Fruit fly (Drosophila melanogaster) whole organism, embryonic: ENCODE data around the gene natalisin.
A peak's percentile ranks its signal among the peaks of the same experiment; 100 is the strongest.

Experiments used
- Abd-B ChIP-seq: fragments of 200-800 bp; sonication (Bioruptor generic); optimal IDR thresholded peaks from 2 replicates; lab custom pipeline; 2018; ENCODE audit warnings: missing biosample characterization, mild to moderate bottlenecking, missing genetic modification characterization, moderate library complexity
- Blimp-1 ChIP-seq: fragments of 200-800 bp; sonication (Bioruptor generic); optimal IDR thresholded peaks from 3 replicates; lab custom pipeline; 2018; ENCODE audit warnings: missing biosample characterization, missing genetic modification characterization, mild to moderate bottlenecking, moderate library complexity, missing genetic modification reagents
- CG10321 ChIP-seq: fragments of 200-800 bp; sonication (Bioruptor generic); IDR thresholded peaks from 2 replicates; pipeline ENCODE4 v1.3.6; 2022; ENCODE audit warnings: missing biosample characterization, missing genetic modification characterization
- CG10979 ChIP-seq: fragments of 200-800 bp; sonication (Bioruptor generic); optimal IDR thresholded peaks from 2 replicates; lab custom pipeline; 2018; ENCODE audit warnings: missing biosample characterization, mild to moderate bottlenecking, missing genetic modification characterization, moderate library complexity
- CG11504 ChIP-seq: fragments of 200-800 bp; sonication (Bioruptor generic); optimal IDR thresholded peaks from 3 replicates; lab custom pipeline; 2019; ENCODE audit warnings: missing biosample characterization, mild to moderate bottlenecking, missing genetic modification characterization, moderate library complexity
- CG12219 ChIP-seq: fragments of 200-800 bp; sonication (Bioruptor generic); optimal IDR thresholded peaks from 3 replicates; lab custom pipeline; 2018; ENCODE audit warnings: missing biosample characterization, mild to moderate bottlenecking, missing genetic modification characterization
- CG15269 ChIP-seq: fragments of 200-800 bp; sonication (Bioruptor generic); optimal IDR thresholded peaks from 2 replicates; lab custom pipeline; 2018; ENCODE audit warnings: missing biosample characterization, mild to moderate bottlenecking, missing genetic modification characterization, moderate library complexity
- CG15601 ChIP-seq: fragments of 200-800 bp; sonication (Bioruptor generic); optimal IDR thresholded peaks from 3 replicates; lab custom pipeline; 2019; ENCODE audit warnings: missing biosample characterization, mild to moderate bottlenecking, missing genetic modification characterization, moderate library complexity
- CG2129 ChIP-seq: fragments of 200-800 bp; sonication (Bioruptor generic); IDR thresholded peaks from 2 replicates; pipeline ENCODE4 v1.3.6; 2022; ENCODE audit warnings: missing biosample characterization, missing genetic modification characterization; ENCODE audit not compliant: partially characterized antibody
- CG4404 ChIP-seq: fragments of 200-800 bp; sonication (Bioruptor generic); IDR thresholded peaks from 2 replicates; pipeline ENCODE4 v1.3.6; 2022; ENCODE audit warnings: missing biosample characterization, missing genetic modification characterization
- CG5180 ChIP-seq: fragments of 200-800 bp; sonication (Bioruptor generic); optimal IDR thresholded peaks from 3 replicates; lab custom pipeline; 2017; ENCODE audit warnings: missing biosample characterization, missing genetic modification characterization, mild to moderate bottlenecking, moderate library complexity, missing genetic modification reagents
- CG8281 ChIP-seq: fragments of 200-800 bp; sonication (Bioruptor generic); optimal IDR thresholded peaks from 2 replicates; lab custom pipeline; 2018; ENCODE audit warnings: missing biosample characterization, mild to moderate bottlenecking, missing genetic modification characterization, moderate library complexity
- CG9215 ChIP-seq: fragments of 200-800 bp; sonication (Bioruptor generic); IDR thresholded peaks from 2 replicates; pipeline ENCODE4 v1.3.6; 2022; ENCODE audit warnings: missing biosample characterization, missing genetic modification characterization
- CG9437 ChIP-seq: fragments of 200-800 bp; sonication (Bioruptor generic); optimal IDR thresholded peaks from 2 replicates; lab custom pipeline; 2018; ENCODE audit warnings: missing biosample characterization, mild to moderate bottlenecking, missing genetic modification characterization
- Ets65A ChIP-seq: fragments of 200-800 bp; sonication (Bioruptor generic); peaks from one replicate; lab custom pipeline; 2016; ENCODE audit warnings: missing biosample characterization, missing genetic modification characterization
- Med ChIP-seq: fragments of 200-800 bp; sonication (Bioruptor generic); peaks from one replicate; lab custom pipeline; 2016; ENCODE audit warnings: missing biosample characterization, missing genetic modification characterization, mild to moderate bottlenecking, inconsistent platforms, moderate library complexity
- abd-A ChIP-seq: fragments of 200-800 bp; sonication (Bioruptor generic); optimal IDR thresholded peaks from 3 replicates; lab custom pipeline; 2019; ENCODE audit warnings: missing biosample characterization, mild to moderate bottlenecking, missing genetic modification characterization, moderate library complexity
- ara ChIP-seq: fragments of 200-800 bp; sonication (Bioruptor generic); IDR thresholded peaks from 2 replicates; pipeline ENCODE4 v1.3.6; 2022; ENCODE audit warnings: missing biosample characterization, missing genetic modification characterization
- bcd ChIP-seq: fragments of 200-800 bp; sonication (Bioruptor generic); optimal IDR thresholded peaks from 2 replicates; lab custom pipeline; 2017; ENCODE audit warnings: missing biosample characterization, mild to moderate bottlenecking, missing genetic modification characterization
- cas ChIP-seq: fragments of 200-800 bp; sonication (Bioruptor generic); IDR thresholded peaks from 2 replicates; pipeline ENCODE4 v1.3.6; 2022; ENCODE audit warnings: missing biosample characterization, missing genetic modification characterization
- cg ChIP-seq: fragments of 200-800 bp; sonication (Bioruptor generic); optimal IDR thresholded peaks from 3 replicates; lab custom pipeline; 2019; ENCODE audit warnings: missing biosample characterization, mild to moderate bottlenecking, missing genetic modification characterization, moderate library complexity
- ci ChIP-seq: fragments of 200-800 bp; sonication (Bioruptor generic); IDR thresholded peaks from 3 replicates; pipeline ENCODE4 v1.3.6; 2022; ENCODE audit warnings: missing biosample characterization, missing genetic modification characterization
- fd64A ChIP-seq: fragments of 200-800 bp; sonication (Bioruptor generic); optimal IDR thresholded peaks from 3 replicates; lab custom pipeline; 2018; ENCODE audit warnings: missing biosample characterization, mild to moderate bottlenecking, missing genetic modification characterization
- jing ChIP-seq: fragments of 200-800 bp; sonication (Bioruptor generic); optimal IDR thresholded peaks from 2 replicates; lab custom pipeline; 2018; ENCODE audit warnings: missing biosample characterization, mild to moderate bottlenecking, missing genetic modification characterization
- ken ChIP-seq: fragments of 200-800 bp; sonication (Bioruptor generic); IDR thresholded peaks from 3 replicates; pipeline ENCODE4 v1.3.6; 2022; ENCODE audit warnings: missing biosample characterization, missing genetic modification characterization
- kni ChIP-seq: fragments of 200-800 bp; sonication (Bioruptor generic); optimal IDR thresholded peaks from 3 replicates; lab custom pipeline; 2017; ENCODE audit warnings: mild to moderate bottlenecking, missing biosample characterization, missing genetic modification reagents, missing genetic modification characterization
- lmd ChIP-seq: fragments of 200-800 bp; sonication (Bioruptor generic); IDR thresholded peaks from 2 replicates; pipeline ENCODE4 v1.3.6; 2022; ENCODE audit warnings: missing biosample characterization, missing genetic modification characterization
- nau ChIP-seq: fragments of 200-800 bp; sonication (Bioruptor generic); optimal IDR thresholded peaks from 3 replicates; lab custom pipeline; 2017; ENCODE audit warnings: missing biosample characterization, mild to moderate bottlenecking, missing genetic modification characterization, missing genetic modification reagents
- oc ChIP-seq: fragments of 200-800 bp; sonication (Bioruptor generic); optimal IDR thresholded peaks from 2 replicates; lab custom pipeline; 2018; ENCODE audit warnings: missing biosample characterization, mild to moderate bottlenecking, missing genetic modification characterization, moderate library complexity
- pros ChIP-seq: fragments of 200-800 bp; sonication (Bioruptor generic); optimal IDR thresholded peaks from 3 replicates; lab custom pipeline; 2019; ENCODE audit warnings: missing biosample characterization, mild to moderate bottlenecking, missing genetic modification characterization, moderate library complexity
- sd ChIP-seq: fragments of 200-800 bp; sonication (Bioruptor generic); optimal IDR thresholded peaks from 3 replicates; lab custom pipeline; 2018; ENCODE audit warnings: missing biosample characterization, mild to moderate bottlenecking, missing genetic modification characterization, moderate library complexity
- tap ChIP-seq: fragments of 200-800 bp; optimal IDR thresholded peaks from 3 replicates; lab custom pipeline; 2019; ENCODE audit warnings: missing biosample characterization, mild to moderate bottlenecking, missing genetic modification characterization, moderate library complexity
- toy ChIP-seq: fragments of 200-800 bp; sonication (Bioruptor generic); IDR thresholded peaks from 2 replicates; pipeline ENCODE4 v1.3.6; 2022; ENCODE audit warnings: missing biosample characterization, missing genetic modification characterization
- twi ChIP-seq: fragments of 200-800 bp; optimal IDR thresholded peaks from 2 replicates; lab custom pipeline; 2019; ENCODE audit warnings: missing biosample characterization, mild to moderate bottlenecking, missing genetic modification characterization, moderate library complexity
- vvl ChIP-seq: fragments of 200-800 bp; sonication (Bioruptor generic); IDR thresholded peaks from 2 replicates; pipeline ENCODE4 v1.3.6; 2022; ENCODE audit warnings: missing biosample characterization, missing genetic modification characterization

Gene natalisin

DNA sequence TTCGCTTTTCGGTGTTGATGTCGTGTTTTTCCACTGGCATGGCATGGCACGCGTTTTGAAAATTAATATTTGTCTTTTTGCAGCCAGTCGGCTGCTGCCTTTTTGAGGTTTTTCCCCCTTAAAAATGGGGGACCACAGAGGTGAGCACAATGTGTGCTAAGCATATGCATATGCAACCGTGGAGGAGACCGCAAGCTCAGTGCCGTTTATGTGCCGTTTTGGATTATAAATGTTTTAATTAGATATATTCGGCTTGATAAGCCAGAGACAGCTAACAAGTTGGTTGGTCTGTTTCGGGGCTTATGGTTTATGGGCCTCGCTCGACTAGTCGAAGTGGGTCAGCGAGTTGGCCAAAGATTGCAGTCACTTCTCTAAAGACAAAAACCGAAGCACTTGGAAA lies 3.5 kb upstream of the natalisin start:
- TF ChIP-seq toy (GFP tag; lab: Robert Waterston, UW): no peak
- peak; percentile 27 for TF ChIP-seq Ets65A (GFP tag; lab: Kevin White, UChicago)
- TF ChIP-seq oc (tag; lab: Kevin White, UChicago): peak; percentile 1
- peak; percentile 3 for TF ChIP-seq kni (GFP tag; lab: Kevin White, UChicago)
- TF ChIP-seq Med (GFP tag; lab: Kevin White, UChicago): peak; percentile 8
- TF ChIP-seq abd-A: peak; percentile 1
- peak; percentile 53 for TF ChIP-seq CG15269 (tag; lab: Kevin White, UChicago)
- TF ChIP-seq CG10979: no peak
- TF ChIP-seq ci (GFP tag; lab: Robert Waterston, UW): 0 out of 3 replicates have a peak, but pooled peaks have one; percentile 24
- peak; percentile 73 for TF ChIP-seq vvl (GFP tag; lab: Robert Waterston, UW)

DNA sequence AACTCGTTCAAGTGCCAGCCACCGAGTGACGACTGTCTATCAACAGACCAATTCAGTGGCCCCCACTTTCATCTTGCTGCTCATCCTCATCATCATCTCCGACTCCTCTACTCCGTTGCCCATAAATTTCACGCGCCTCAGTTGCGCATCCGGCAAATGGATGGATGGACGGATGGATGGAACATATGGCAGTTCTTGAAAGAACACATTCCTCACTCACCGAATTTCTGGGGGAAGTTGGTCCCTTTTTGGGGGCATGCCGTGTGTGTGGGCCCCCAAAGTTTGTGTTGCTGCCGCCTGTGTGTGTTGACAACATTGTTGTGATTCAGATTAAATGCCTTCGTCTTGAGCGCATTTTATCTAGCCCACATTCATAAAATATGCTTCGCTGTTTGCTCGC lies 2.7 kb upstream of the natalisin start:
- TF ChIP-seq Ets65A (GFP tag; lab: Kevin White, UChicago): peak; percentile 10
- peak; percentile 44 for TF ChIP-seq fd64A (GFP tag; lab: Kevin White, UChicago)
- TF ChIP-seq twi (tag; lab: Kevin White, UChicago): peak; percentile 90
- peak; percentile 88 for TF ChIP-seq sd (tag; lab: Kevin White, UChicago)
- TF ChIP-seq bcd (GFP tag; lab: Kevin White, UChicago): no peak
- no peak for TF ChIP-seq cas (GFP tag; lab: Robert Waterston, UW)
- TF ChIP-seq ken (GFP tag; lab: Robert Waterston, UW): 0 out of 3 replicates have a peak, but pooled peaks have one; percentile 36
- TF ChIP-seq ci (GFP tag; lab: Robert Waterston, UW): peak; percentile 42; the same call in 1 of the 3 replicates
- peak; percentile 21 for TF ChIP-seq cg (GFP tag; lab: Kevin White, UChicago)
- no peak for TF ChIP-seq CG2129 (GFP tag; lab: Robert Waterston, UW)
- TF ChIP-seq ara (GFP tag; lab: Robert Waterston, UW): no peak
- TF ChIP-seq jing (GFP tag; lab: Kevin White, UChicago): no peak
- peak; percentile 89 for TF ChIP-seq CG8281 (tag; lab: Kevin White, UChicago)
- no peak for TF ChIP-seq CG4404 (GFP tag; lab: Robert Waterston, UW)
- no peak for TF ChIP-seq CG10321 (GFP tag; lab: Robert Waterston, UW)
- peak; percentile 29 for TF ChIP-seq pros (GFP tag; lab: Kevin White, UChicago)
- peak; percentile 4 for TF ChIP-seq CG15601
- peak; percentile 28 for TF ChIP-seq nau (GFP tag; lab: Kevin White, UChicago)
- peak; percentile 24 for TF ChIP-seq Med (GFP tag; lab: Kevin White, UChicago)
- peak; percentile 22 for TF ChIP-seq tap (tag; lab: Kevin White, UChicago)
- peak; percentile 50 for TF ChIP-seq CG11504 (tag; lab: Kevin White, UChicago)
- peak; percentile 5 for TF ChIP-seq CG5180 (GFP tag; lab: Kevin White, UChicago)
- no peak for TF ChIP-seq CG12219
- TF ChIP-seq, all 482 proteins: peak for 15

DNA sequence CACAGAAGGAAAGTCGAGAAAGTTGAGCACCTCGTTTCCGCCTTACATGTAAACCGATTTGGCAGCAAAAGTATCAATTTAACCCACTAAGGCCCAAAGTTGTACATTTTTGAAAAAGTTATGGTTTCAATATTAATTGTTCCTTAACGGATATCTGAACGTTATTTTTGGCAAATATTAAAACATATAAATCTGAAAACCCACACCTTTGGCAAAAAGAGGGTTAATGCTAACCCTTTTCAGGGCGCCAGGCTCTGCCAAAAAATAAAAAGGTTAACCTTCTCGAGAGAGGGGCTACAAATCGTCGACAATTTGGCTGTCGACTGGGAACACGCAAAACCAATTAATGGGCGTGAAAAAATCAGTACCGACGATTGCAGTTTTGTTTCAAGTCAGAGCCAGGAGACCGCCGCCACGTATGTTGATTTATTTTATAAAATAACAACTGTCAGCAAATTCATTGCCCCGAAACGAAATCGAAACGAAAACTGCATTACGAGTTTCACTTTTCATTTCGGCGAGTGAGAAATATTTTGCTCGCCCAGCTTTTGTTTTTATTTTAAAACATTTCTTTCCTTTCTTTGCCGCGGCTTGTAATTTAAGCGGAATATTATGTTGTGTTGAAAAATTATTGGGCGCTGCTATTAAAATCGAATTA lies 1.1 kb downstream of the natalisin start:
- TF ChIP-seq lmd (no peak), Abd-B (no peak), CG9437 (no peak), CG9215 (GFP tag; lab: Robert Waterston, UW) (no peak), Blimp-1 (GFP tag; lab: Kevin White, UChicago) (peak; percentile 5)
